Fruit fly (Drosophila melanogaster): ENCODE measurements around the gene Hsp23.

Hsp23 gene

DNA sequence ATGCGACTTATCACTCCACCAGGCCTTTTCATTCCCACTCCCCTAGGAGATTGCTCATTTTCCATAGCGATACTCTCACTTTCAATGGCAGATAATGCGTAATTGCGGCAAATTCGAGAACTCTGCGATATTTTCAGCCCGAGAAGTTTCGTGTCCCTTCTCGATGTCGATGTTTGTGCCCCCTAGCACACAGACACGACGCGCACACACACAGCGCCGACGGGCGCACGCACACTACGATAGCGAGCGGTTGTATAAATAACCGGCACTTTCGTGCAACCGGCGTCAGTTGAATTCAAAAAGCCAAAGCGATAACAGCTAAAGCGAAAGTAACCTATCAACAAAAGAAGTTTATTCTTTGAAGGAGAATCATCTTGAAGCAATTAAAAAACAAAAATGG lies at the start of gene Hsp23:
Hsp23 (plus strand) TSS at position 281 of the 400 bp plus-strand sequence.
- TF ChIP-seq usp (GFP tag; optimal IDR thresholded peaks at IDR 0.05) (no peak), Dll (optimal IDR thresholded peaks at IDR 0.05) (peak; percentile 18), CG8478 (optimal IDR thresholded peaks at IDR 0.05) (no peak), EcR (GFP tag; optimal IDR thresholded peaks at IDR 0.05) (peak in 1 of 2 experiments; percentile 48)

DNA sequence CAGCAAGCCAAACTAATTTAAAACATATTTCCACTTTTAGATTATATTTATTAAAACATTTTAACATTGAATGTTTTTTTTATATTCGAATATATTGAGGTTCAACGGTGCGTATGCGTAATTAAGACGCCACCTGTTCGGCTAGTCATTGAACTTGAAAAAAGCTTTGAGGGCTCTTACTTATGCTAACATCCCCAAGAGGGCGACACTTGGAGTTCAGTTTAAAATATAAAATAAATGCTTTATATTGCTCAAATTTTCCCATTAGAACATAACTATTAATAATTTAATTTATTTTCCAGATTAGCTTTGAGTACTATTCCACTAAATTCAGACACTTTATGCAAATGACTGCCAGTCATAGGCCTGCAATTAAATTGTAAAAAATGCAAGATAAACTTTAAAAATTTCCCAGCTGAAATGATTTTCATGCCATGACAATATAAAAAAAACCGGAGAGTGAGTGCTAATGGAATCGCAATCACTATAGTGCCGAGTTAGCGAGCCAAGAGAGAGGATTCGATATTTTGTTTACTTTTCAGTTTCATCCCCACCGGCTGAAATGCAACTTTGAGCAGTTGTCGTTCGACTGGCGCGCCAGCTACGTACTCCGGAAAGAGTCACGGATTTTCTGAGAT lies 47.8 kb upstream of the Hsp23 start, which contains the start of gene PGRP-LA:
PGRP-LA (plus strand) TSS at position 588 of the 638 bp plus-strand sequence.
- TF ChIP-seq Dll (optimal IDR thresholded peaks at IDR 0.05) (no peak), usp (GFP tag; optimal IDR thresholded peaks at IDR 0.05) (no peak), psq (optimal IDR thresholded peaks at IDR 0.05) (no peak), CG8478 (optimal IDR thresholded peaks at IDR 0.05) (no peak), EcR (GFP tag; optimal IDR thresholded peaks at IDR 0.05) (no peak), pan (optimal IDR thresholded peaks at IDR 0.05) (no peak)

DNA sequence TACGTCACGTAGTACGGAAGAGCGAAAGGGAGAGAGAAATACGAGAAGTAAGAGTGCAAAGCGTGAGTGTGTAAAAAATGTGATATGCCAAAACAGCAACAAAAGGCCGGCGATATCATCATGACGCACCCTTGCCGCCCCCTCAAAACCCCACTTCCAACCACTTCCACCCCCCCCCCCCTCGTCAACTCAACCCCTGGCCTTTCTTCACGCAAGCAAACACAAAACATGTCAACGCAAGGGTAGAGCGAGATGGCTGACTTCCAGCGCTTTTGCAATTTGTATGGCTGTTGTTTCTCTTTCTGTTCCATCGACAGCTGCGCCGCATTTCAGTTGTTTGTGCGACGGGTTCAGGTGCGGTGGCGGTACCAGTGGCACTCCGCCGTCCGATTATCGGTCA lies 46.0 kb upstream of the Hsp23 start:
- TF ChIP-seq EcR (GFP tag; optimal IDR thresholded peaks at IDR 0.05) = peak in 1 of 2 experiments; percentile 34
- TF ChIP-seq Dll (optimal IDR thresholded peaks at IDR 0.05) = peak; percentile 47
- no peak for TF ChIP-seq usp (GFP tag; optimal IDR thresholded peaks at IDR 0.05)

DNA sequence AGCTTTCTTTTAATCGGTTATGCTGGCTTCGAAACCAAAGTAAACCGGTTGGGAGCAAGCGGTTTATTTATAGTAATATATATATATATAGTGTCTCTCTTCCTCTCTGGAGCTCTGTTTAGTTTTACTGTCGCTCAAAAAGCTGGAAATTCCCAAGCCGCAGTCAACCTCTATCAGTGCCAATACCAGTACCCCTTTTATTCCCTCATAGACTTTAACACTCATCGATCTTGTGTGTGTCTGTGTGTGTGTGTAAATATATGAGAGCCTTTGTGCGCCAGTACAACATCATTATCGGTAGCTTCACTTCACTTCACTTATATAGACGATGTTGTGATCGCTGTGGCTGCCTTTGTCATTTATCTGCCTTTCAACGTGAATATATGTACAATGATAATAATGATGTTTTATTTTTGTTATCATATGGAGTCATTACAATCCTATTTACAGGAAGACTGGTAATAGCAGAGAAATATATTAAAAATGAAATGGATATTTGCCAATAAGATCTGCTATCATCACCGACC lies 43.7 kb upstream of the Hsp23 start:
- no peak for TF ChIP-seq pan (optimal IDR thresholded peaks at IDR 0.05)
- TF ChIP-seq CG8478 (optimal IDR thresholded peaks at IDR 0.05) = no peak
- TF ChIP-seq EcR (GFP tag; optimal IDR thresholded peaks at IDR 0.05) = no peak
- TF ChIP-seq Dll (optimal IDR thresholded peaks at IDR 0.05) = no peak
- TF ChIP-seq usp (GFP tag; optimal IDR thresholded peaks at IDR 0.05) = no peak
- TF ChIP-seq psq (optimal IDR thresholded peaks at IDR 0.05) = no peak

DNA sequence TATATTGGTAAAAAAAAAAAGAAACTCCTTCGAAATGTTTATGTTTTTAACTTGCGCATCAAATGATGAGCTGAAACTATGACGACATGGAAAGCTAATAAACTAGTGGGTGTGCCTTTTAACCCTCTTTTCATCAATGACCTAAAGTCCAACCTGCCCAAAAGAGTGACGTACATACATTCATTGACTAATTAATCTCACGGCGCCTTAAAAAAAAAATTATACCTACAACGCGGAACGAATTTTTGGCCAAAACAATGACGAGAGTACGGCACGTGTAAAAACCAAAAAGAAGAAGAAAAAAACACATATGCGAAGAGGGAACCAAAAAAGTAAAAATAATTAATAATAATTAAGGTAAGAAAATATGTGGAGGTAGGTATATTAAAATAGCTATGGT lies 43.2 kb upstream of the Hsp23 start, which contains the start of gene PGRP-LC:
PGRP-LC (plus strand) TSS at position 301 of the 400 bp plus-strand sequence.
- TF ChIP-seq EcR (GFP tag; optimal IDR thresholded peaks at IDR 0.05) = no peak
- TF ChIP-seq Dll (optimal IDR thresholded peaks at IDR 0.05) = no peak
- no peak for TF ChIP-seq pan (optimal IDR thresholded peaks at IDR 0.05)
- no peak for TF ChIP-seq CG8478 (optimal IDR thresholded peaks at IDR 0.05)
- TF ChIP-seq usp (GFP tag; optimal IDR thresholded peaks at IDR 0.05) = no peak
- no peak for TF ChIP-seq psq (optimal IDR thresholded peaks at IDR 0.05)

DNA sequence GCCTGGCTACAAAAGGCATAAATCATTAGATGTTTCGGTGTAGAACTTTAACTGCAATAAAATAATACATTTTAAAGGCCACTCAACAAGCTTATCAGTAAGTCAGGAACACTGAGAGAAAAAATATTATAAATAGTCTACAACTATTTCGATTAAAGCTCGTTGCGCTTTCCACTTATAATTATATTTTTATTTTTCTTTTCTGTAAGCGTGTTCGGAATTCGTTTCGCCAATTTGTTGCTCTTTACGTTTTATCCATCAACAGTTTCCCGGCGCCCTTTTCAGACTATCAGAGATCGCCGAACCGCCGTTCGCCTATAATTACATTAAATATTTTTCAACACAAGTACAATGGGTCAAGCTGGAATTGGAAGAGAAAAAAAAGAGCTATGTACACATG lies 42.7 kb upstream of the Hsp23 start:
- no peak for TF ChIP-seq Dll (optimal IDR thresholded peaks at IDR 0.05)
- TF ChIP-seq EcR (GFP tag; optimal IDR thresholded peaks at IDR 0.05) = no peak

DNA sequence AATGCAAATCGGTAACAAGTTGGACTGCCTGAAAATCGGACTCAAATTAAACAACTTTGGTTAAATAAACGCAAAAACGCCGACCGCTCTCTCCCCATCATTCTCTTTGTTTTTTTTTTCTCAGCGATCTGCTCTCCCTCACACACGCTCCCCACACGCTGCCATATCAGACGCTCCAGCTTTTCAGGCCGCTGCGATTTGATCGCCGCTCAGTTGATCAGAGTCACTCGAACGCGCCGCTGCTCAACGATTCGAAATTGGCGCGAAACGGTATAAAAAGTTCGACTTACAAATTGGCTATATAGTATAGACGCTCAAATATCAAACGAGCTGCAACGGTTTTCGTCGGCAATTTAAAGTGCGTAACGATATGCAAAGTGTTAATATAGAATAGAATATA lies 41.5 kb upstream of the Hsp23 start:
- TF ChIP-seq CG8478 (optimal IDR thresholded peaks at IDR 0.05) = no peak
- no peak for TF ChIP-seq EcR (GFP tag; optimal IDR thresholded peaks at IDR 0.05)
- no peak for TF ChIP-seq psq (optimal IDR thresholded peaks at IDR 0.05)
- no peak for TF ChIP-seq pan (optimal IDR thresholded peaks at IDR 0.05)
- TF ChIP-seq usp (GFP tag; optimal IDR thresholded peaks at IDR 0.05) = no peak
- no peak for TF ChIP-seq Dll (optimal IDR thresholded peaks at IDR 0.05)

DNA sequence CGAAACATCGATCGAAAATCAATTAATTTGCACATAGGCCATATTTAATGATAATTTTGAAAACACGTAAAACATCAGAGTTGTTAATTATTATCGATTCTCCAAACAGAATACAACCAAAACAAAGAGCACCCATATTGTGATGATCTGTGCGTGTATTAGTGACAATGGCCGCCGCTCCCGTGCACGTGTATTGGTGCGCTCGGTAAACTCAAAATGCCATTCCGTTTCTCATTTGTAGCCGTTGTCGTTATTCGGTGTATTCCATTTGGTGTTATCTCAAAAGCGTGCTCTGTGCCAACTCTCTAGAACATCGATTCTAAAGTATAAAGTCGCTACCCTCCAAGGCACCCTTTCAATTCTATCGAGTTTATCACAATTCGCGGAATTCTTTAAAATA lies 40.8 kb upstream of the Hsp23 start:
- no peak for TF ChIP-seq usp (GFP tag; optimal IDR thresholded peaks at IDR 0.05)
- no peak for TF ChIP-seq pan (optimal IDR thresholded peaks at IDR 0.05)
- no peak for TF ChIP-seq Dll (optimal IDR thresholded peaks at IDR 0.05)
- no peak for TF ChIP-seq psq (optimal IDR thresholded peaks at IDR 0.05)

DNA sequence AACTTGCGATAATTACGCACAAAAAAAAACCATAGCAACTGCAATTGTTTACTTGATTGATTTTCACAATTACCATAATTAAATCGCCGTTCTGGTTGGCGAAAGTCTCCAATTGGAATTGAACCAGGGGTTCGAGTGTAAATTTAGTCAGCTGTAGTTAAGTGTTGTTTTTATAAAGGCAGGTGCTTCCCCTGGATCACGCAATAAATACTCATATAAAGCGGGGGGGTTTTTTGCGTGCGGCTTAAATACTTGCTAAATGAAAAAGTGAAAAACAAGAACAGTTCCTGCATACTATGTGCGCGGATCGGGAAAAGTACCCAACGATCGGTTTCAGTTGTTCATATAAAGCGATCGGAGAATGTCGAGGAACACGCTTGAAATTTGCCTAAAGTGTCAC lies 37.7 kb upstream of the Hsp23 start:
- TF ChIP-seq Dll (optimal IDR thresholded peaks at IDR 0.05) (no peak), pan (optimal IDR thresholded peaks at IDR 0.05) (no peak), CG8478 (optimal IDR thresholded peaks at IDR 0.05) (no peak)

DNA sequence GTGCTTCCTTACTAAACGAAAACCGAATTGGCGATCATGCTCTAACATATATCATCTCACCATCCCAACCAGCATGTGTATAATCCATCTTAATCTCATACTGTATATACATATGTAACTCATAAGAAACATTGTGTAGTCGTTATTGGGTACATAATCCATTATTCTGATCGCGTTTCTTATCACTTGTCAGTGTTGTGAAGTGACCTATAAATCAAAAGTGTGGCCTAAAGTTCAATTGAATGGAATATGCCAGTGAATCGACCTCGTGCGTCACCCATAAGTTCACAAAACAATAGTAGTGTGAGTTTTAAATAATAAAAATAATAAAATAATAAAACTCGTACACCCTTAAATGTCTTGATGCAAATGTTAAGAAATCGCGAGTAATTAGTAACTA lies 36.5 kb upstream of the Hsp23 start:
- TF ChIP-seq EcR (GFP tag; optimal IDR thresholded peaks at IDR 0.05) = no peak
- TF ChIP-seq psq (optimal IDR thresholded peaks at IDR 0.05) = no peak
- TF ChIP-seq pan (optimal IDR thresholded peaks at IDR 0.05) = no peak

DNA sequence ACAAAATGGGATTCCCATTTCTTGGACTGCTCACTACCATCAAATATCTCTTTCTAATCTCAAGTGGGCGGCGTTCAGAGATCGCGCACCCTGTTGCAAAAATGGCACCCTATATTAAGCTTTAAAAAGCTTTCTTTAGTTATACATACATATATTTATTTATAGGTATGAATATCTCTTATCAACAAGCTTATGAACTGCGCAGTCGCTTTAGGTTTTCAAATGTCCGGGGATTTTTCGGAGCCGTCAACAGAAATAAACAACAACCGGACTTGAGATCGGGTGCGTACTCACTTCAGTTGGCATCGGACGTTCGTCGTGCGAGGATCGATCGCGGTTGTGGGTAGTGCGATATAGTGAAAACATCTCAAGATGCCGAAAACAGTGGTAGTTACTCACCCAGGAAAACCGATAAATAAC lies 32.4 kb upstream of the Hsp23 start, which contains the start of gene PGRP-LF:
PGRP-LF (plus strand) TSS at position 296 of the 420 bp plus-strand sequence.
- TF ChIP-seq Dll (optimal IDR thresholded peaks at IDR 0.05) (no peak), pan (optimal IDR thresholded peaks at IDR 0.05) (no peak), usp (GFP tag; optimal IDR thresholded peaks at IDR 0.05) (no peak)

DNA sequence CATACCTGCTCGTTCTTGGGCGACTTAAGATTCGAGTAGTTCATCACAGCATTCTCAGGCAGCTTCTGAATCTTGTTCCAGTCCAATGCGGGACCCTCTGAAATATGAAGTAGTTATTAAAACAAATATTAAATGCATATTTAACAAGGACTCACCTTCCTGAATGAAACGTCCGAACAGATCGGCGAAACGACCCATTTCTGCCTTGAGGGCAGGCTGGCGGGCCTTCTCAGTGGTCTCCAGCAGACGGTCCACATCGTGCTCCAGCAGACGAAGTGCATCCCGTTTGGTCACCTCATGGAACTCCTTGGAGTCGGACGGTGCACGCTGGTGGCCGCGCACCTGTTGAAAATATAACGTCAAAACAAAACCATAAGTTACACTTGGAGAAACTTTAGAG lies 27.9 kb upstream of the Hsp23 start, which contains the start of gene CG32040:
CG32040 (plus strand) TSS at position 301 of the 400 bp plus-strand sequence.
- TF ChIP-seq usp (GFP tag; optimal IDR thresholded peaks at IDR 0.05) (no peak), pan (optimal IDR thresholded peaks at IDR 0.05) (no peak), Dll (optimal IDR thresholded peaks at IDR 0.05) (no peak), psq (optimal IDR thresholded peaks at IDR 0.05) (no peak), EcR (GFP tag; optimal IDR thresholded peaks at IDR 0.05) (no peak), CG8478 (optimal IDR thresholded peaks at IDR 0.05) (no peak)

DNA sequence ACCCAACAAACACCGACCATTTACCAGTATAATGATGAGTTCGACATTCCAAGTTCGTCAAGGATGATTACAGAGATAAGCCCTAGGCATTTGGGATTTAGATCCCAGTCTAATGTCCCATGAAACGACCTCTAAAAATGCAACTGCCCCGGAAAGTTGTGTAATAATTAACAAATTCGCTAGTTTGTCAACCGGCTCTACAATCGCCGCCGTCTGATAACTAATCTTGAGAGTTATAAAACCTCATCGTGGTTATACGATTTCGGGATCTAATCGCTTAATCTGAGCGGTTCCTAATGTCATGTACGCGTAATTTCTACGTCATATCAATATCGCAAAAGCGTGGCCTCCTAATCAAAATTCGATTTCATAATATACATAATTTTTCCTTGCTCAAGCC lies 26.1 kb upstream of the Hsp23 start:
- TF ChIP-seq pan (optimal IDR thresholded peaks at IDR 0.05) = no peak
- TF ChIP-seq CG8478 (optimal IDR thresholded peaks at IDR 0.05) = no peak
- TF ChIP-seq Dll (optimal IDR thresholded peaks at IDR 0.05) = no peak
- TF ChIP-seq EcR (GFP tag; optimal IDR thresholded peaks at IDR 0.05) = no peak
- no peak for TF ChIP-seq psq (optimal IDR thresholded peaks at IDR 0.05)
